Worm (Caenorhabditis elegans) whole organism, mixed stage, embryonic: ENCODE measurements around the gene mrpl-37.

ENCODE experiments used
- M03D4.4 ChIP-seq: sonication (generic microtip); optimal IDR thresholded peaks from 2 replicates; lab custom pipeline; 2017; ENCODE audit warnings: mild to moderate bottlenecking, missing genetic modification characterization, missing compliant biosample characterization
- blmp-1 ChIP-seq: fragments of 150-350 bp; optimal IDR thresholded peaks from 2 replicates; lab custom pipeline; 2014; ENCODE audit warnings: missing biosample characterization, missing genetic modification characterization
- ceh-39 ChIP-seq: fragments of 150-350 bp; optimal IDR thresholded peaks from 2 replicates; lab custom pipeline; 2014; ENCODE audit warnings: missing biosample characterization, missing genetic modification characterization
- ceh-43 ChIP-seq: fragments of 200-800 bp; sonication (Bioruptor generic); optimal IDR thresholded peaks from 2 replicates; lab custom pipeline; 2018; ENCODE audit warnings: mild to moderate bottlenecking, missing genetic modification characterization, moderate library complexity, missing compliant biosample characterization
- ceh-83 ChIP-seq: fragments of 200-800 bp; sonication (Bioruptor generic); optimal IDR thresholded peaks from 2 replicates; lab custom pipeline; 2018; ENCODE audit warnings: mild to moderate bottlenecking, missing genetic modification characterization, missing compliant biosample characterization
- ces-1 ChIP-seq: fragments of 150-350 bp; optimal IDR thresholded peaks from 2 replicates; lab custom pipeline; 2014; ENCODE audit warnings: missing biosample characterization, missing genetic modification reagents, missing genetic modification characterization
- cnd-1 ChIP-seq: fragments of 200-800 bp; sonication (Bioruptor generic); optimal IDR thresholded peaks from 2 replicates; lab custom pipeline; 2018; ENCODE audit warnings: mild to moderate bottlenecking, missing genetic modification characterization, missing compliant biosample characterization
- drap-1 ChIP-seq: fragments of 200-800 bp; sonication (Bioruptor generic); optimal IDR thresholded peaks from 3 replicates; lab custom pipeline; 2018; ENCODE audit warnings: mild to moderate bottlenecking, missing genetic modification characterization, missing compliant biosample characterization
- elt-1 ChIP-seq: sonication (generic microtip); optimal IDR thresholded peaks from 2 replicates; lab custom pipeline; 2017; ENCODE audit warnings: missing genetic modification characterization, mild to moderate bottlenecking, missing compliant biosample characterization, antibody characterized with exemption, moderate library complexity, borderline replicate concordance; ENCODE audit not compliant: insufficient read depth
- elt-3 ChIP-seq: fragments of 150-350 bp; optimal IDR thresholded peaks from 2 replicates; lab custom pipeline; 2014; ENCODE audit warnings: missing biosample characterization, missing genetic modification characterization
- flh-1 ChIP-seq: fragments of 200-800 bp; sonication (Bioruptor generic); optimal IDR thresholded peaks from 2 replicates; lab custom pipeline; 2018; ENCODE audit warnings: mild to moderate bottlenecking, missing genetic modification characterization, moderate library complexity, missing compliant biosample characterization
- ham-2 ChIP-seq: fragments of 200-800 bp; sonication (Bioruptor generic); optimal IDR thresholded peaks from 2 replicates; lab custom pipeline; 2018; ENCODE audit warnings: mild to moderate bottlenecking, missing genetic modification characterization, missing compliant biosample characterization
- hlh-1 ChIP-seq: fragments of 150-350 bp; optimal IDR thresholded peaks from 2 replicates; lab custom pipeline; 2014; ENCODE audit warnings: missing biosample characterization, missing genetic modification reagents, missing genetic modification characterization
- lin-13 ChIP-seq: fragments of 150-350 bp; optimal IDR thresholded peaks from 2 replicates; lab custom pipeline; 2014; ENCODE audit warnings: missing biosample characterization, missing genetic modification characterization
- lin-32 ChIP-seq: fragments of 200-800 bp; sonication (Bioruptor generic); optimal IDR thresholded peaks from 2 replicates; lab custom pipeline; 2018; ENCODE audit warnings: mild to moderate bottlenecking, missing genetic modification characterization, missing compliant biosample characterization
- lsy-2 ChIP-seq: fragments of 150-350 bp; optimal IDR thresholded peaks from 2 replicates; lab custom pipeline; 2014; ENCODE audit warnings: missing biosample characterization, missing genetic modification characterization
- mab-5 ChIP-seq: fragments of 150-350 bp; optimal IDR thresholded peaks from 2 replicates; lab custom pipeline; 2014; ENCODE audit warnings: missing biosample characterization, missing genetic modification characterization
- mep-1 ChIP-seq: fragments of 150-350 bp; optimal IDR thresholded peaks from 2 replicates; lab custom pipeline; 2017; ENCODE audit warnings: missing biosample characterization, missing genetic modification reagents, missing genetic modification characterization, inconsistent platforms
- mls-2 ChIP-seq: sonication (generic microtip); optimal IDR thresholded peaks from 2 replicates; lab custom pipeline; 2016; ENCODE audit warnings: mild to moderate bottlenecking, missing genetic modification characterization, moderate library complexity, missing compliant biosample characterization
- nhr-12 ChIP-seq: fragments of 150-350 bp; optimal IDR thresholded peaks from 2 replicates; lab custom pipeline; 2014; ENCODE audit warnings: missing biosample characterization, missing genetic modification characterization
- nhr-2 ChIP-seq: fragments of 150-350 bp; optimal IDR thresholded peaks from 2 replicates; lab custom pipeline; 2014; ENCODE audit warnings: missing biosample characterization, missing genetic modification characterization
- nhr-237 ChIP-seq: fragments of 150-350 bp; optimal IDR thresholded peaks from 2 replicates; lab custom pipeline; 2014; ENCODE audit warnings: missing biosample characterization, missing genetic modification characterization
- pha-4 ChIP-seq: fragments of 150-350 bp; optimal IDR thresholded peaks from 2 replicates; lab custom pipeline; 2018; ENCODE audit warnings: missing biosample characterization, missing genetic modification reagents, missing genetic modification characterization
- sem-2 ChIP-seq: fragments of 200-800 bp; sonication (Bioruptor generic); optimal IDR thresholded peaks from 2 replicates; lab custom pipeline; 2018; ENCODE audit warnings: mild to moderate bottlenecking, missing genetic modification characterization, missing compliant biosample characterization
- sptf-1 ChIP-seq: sonication (generic microtip); optimal IDR thresholded peaks from 2 replicates; lab custom pipeline; 2017; ENCODE audit warnings: mild to moderate bottlenecking, missing genetic modification characterization, moderate library complexity, missing compliant biosample characterization
- tbx-8 ChIP-seq: fragments of 200-800 bp; sonication (Bioruptor generic); optimal IDR thresholded peaks from 2 replicates; lab custom pipeline; 2018; ENCODE audit warnings: mild to moderate bottlenecking, missing genetic modification characterization, moderate library complexity, missing compliant biosample characterization
- unc-120 ChIP-seq: sonication (generic microtip); optimal IDR thresholded peaks from 2 replicates; lab custom pipeline; 2017; ENCODE audit warnings: missing genetic modification characterization, missing compliant biosample characterization; ENCODE audit not compliant: poor library complexity, severe bottlenecking
- unc-62 ChIP-seq: fragments of 150-350 bp; optimal IDR thresholded peaks from 2 replicates; lab custom pipeline; 2014; ENCODE audit warnings: missing biosample characterization, missing genetic modification reagents, missing genetic modification characterization
- zip-8 ChIP-seq: fragments of 150-350 bp; optimal IDR thresholded peaks from 2 replicates; lab custom pipeline; 2014; ENCODE audit warnings: missing biosample characterization, missing genetic modification characterization
- ztf-11 ChIP-seq: fragments of 150-350 bp; optimal IDR thresholded peaks from 2 replicates; lab custom pipeline; 2014; ENCODE audit warnings: missing biosample characterization, missing genetic modification characterization

Gene mrpl-37

ce11 chrII:13575018-13575948 is at the start of gene mrpl-37, which contains the start of gene lin-38:
TSS of gene mrpl-37 (minus strand) at chrII:13575068.
TSS of gene lin-38 (plus strand) at chrII:13575925.
- no peak for TF ChIP-seq tbx-8 (GFP tag; lab: Kevin White, UChicago)
- no peak for TF ChIP-seq drap-1
- TF ChIP-seq mep-1 (tag; lab: Kevin White, UChicago), result peak; percentile 92
- peak; percentile 53 for TF ChIP-seq lin-13
- TF ChIP-seq nhr-12 (tag; lab: Kevin White, UChicago), result no peak
- no peak for TF ChIP-seq sptf-1
- TF ChIP-seq flh-1, result no peak
- peak; percentile 60 for TF ChIP-seq lsy-2 (tag; lab: Kevin White, UChicago)
- peak; percentile 49 for TF ChIP-seq hlh-1 (tag; lab: Kevin White, UChicago)
- TF ChIP-seq sem-2, result no peak
- peak; percentile 77 for TF ChIP-seq nhr-237 (tag; lab: Kevin White, UChicago)
- no peak for TF ChIP-seq ztf-11 (tag; lab: Kevin White, UChicago)
- no peak for TF ChIP-seq cnd-1
- no peak for TF ChIP-seq elt-1 (tag; lab: Kevin White, UChicago)
- no peak for TF ChIP-seq M03D4.4
- TF ChIP-seq mab-5 (tag; lab: Kevin White, UChicago), result no peak
- no peak for TF ChIP-seq ceh-83 (GFP tag; lab: Kevin White, UChicago)
- no peak for TF ChIP-seq blmp-1 (tag; lab: Kevin White, UChicago)
- TF ChIP-seq pha-4, result peak; percentile 66
- TF ChIP-seq ceh-39, result peak; percentile 33
- TF ChIP-seq ces-1, result peak; percentile 75
- no peak for TF ChIP-seq nhr-2
- peak; percentile 60 for TF ChIP-seq unc-120 (tag; lab: Kevin White, UChicago)

ce11 chrII:13624330-13624729 is 49.5 kb upstream of the mrpl-37 start, which contains the start of gene gst-16:
TSS of gene gst-16 (minus strand) at chrII:13624440.
- TF ChIP-seq ceh-39, result no peak
- no peak for TF ChIP-seq ceh-83 (GFP tag; lab: Kevin White, UChicago)
- TF ChIP-seq ces-1, result no peak
- no peak for TF ChIP-seq elt-3 (tag; lab: Kevin White, UChicago)
- TF ChIP-seq mab-5 (tag; lab: Kevin White, UChicago), result no peak
- TF ChIP-seq mls-2 (tag; lab: Kevin White, UChicago), result no peak
- TF ChIP-seq mep-1 (tag; lab: Kevin White, UChicago), result no peak
- TF ChIP-seq zip-8 (tag; lab: Kevin White, UChicago), result no peak
- no peak for TF ChIP-seq hlh-1 (tag; lab: Kevin White, UChicago)
- TF ChIP-seq sptf-1, result no peak
- no peak for TF ChIP-seq ham-2 (GFP tag; lab: Kevin White, UChicago)
- no peak for TF ChIP-seq flh-1
- no peak for TF ChIP-seq ceh-43 (GFP tag; lab: Kevin White, UChicago)
- no peak for TF ChIP-seq unc-62
- no peak for TF ChIP-seq nhr-2
- TF ChIP-seq lsy-2 (tag; lab: Kevin White, UChicago), result no peak
- TF ChIP-seq tbx-8 (GFP tag; lab: Kevin White, UChicago), result no peak
- no peak for TF ChIP-seq nhr-237 (tag; lab: Kevin White, UChicago)
- no peak for TF ChIP-seq lin-32
- TF ChIP-seq elt-1 (tag; lab: Kevin White, UChicago), result no peak

ce11 chrII:13617808-13618207 is 42.9 kb upstream of the mrpl-37 start, which contains the start of gene gst-12:
TSS of gene gst-12 (minus strand) at chrII:13618061.
- TF ChIP-seq nhr-2 (no peak), lsy-2 (tag; lab: Kevin White, UChicago) (no peak), drap-1 (no peak), lin-32 (no peak), cnd-1 (no peak), ztf-11 (tag; lab: Kevin White, UChicago) (no peak), unc-62 (peak; percentile 24), hlh-1 (tag; lab: Kevin White, UChicago) (no peak)

ce11 chrII:13616000-13616399 is 41.1 kb upstream of the mrpl-37 start, which contains the start of gene gst-14:
TSS of gene gst-14 (minus strand) at chrII:13616100.
- TF ChIP-seq mls-2 (tag; lab: Kevin White, UChicago) (no peak), sptf-1 (no peak), ces-1 (no peak), unc-120 (tag; lab: Kevin White, UChicago) (no peak)
